Fruit fly (Drosophila melanogaster) whole organism, embryonic: ENCODE data around the gene CG43401.

Source experiments
- CG33557 ChIP-seq: fragments of 200-800 bp; sonication (Bioruptor generic); optimal IDR thresholded peaks from 2 replicates; lab custom pipeline; 2019; ENCODE audit warnings: missing biosample characterization, mild to moderate bottlenecking, missing genetic modification characterization, moderate library complexity
- Camta ChIP-seq: fragments of 200-800 bp; sonication (Bioruptor generic); optimal IDR thresholded peaks from 2 replicates; lab custom pipeline; 2016; ENCODE audit warnings: missing biosample characterization, missing genetic modification characterization
- Hr3 ChIP-seq: fragments of 200-800 bp; sonication (Bioruptor generic); optimal IDR thresholded peaks from 3 replicates; lab custom pipeline; 2016; ENCODE audit warnings: missing biosample characterization, missing genetic modification characterization
- Scr ChIP-seq: fragments of 200-800 bp; sonication (Bioruptor generic); IDR thresholded peaks from 2 replicates; pipeline ENCODE4 v1.3.6; 2022; ENCODE audit warnings: missing biosample characterization, missing genetic modification characterization; ENCODE audit not compliant: partially characterized antibody

DNA sequence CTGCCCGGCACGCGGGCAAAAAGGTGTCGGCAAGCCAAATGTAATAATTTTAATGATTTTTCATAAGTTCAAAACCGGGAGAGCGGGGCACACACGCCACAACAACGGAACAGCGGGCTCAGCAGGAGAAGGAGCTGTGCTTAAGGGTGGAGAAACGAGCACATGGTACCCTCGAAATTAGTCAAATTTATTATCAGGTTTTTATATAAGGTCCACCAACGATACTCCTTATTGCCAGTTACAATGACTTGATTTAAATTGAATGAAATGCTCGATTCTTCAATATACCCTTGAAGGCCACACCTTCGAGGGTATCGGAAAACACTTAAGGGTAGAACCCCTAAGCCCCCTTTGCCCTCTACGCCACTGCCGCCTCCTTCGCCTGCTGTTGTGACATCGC lies 45.2 kb downstream of the CG43401 start:
- TF ChIP-seq Hr3 (GFP tag; lab: Kevin White, UChicago) (peak; percentile 5), Camta (GFP tag; lab: Kevin White, UChicago) (peak; percentile 26), CG33557 (GFP tag; lab: Kevin White, UChicago) (no peak), Scr (no peak)
